Fruit fly (Drosophila melanogaster) whole organism, adult: ENCODE measurements around the gene Rbm13.

Experiments used
- CG11617 ChIP-seq: fragments of 200-800 bp; sonication (Bioruptor generic); optimal IDR thresholded peaks from 2 replicates; lab custom pipeline; 2017; ENCODE audit warnings: mild to moderate bottlenecking, missing biosample characterization, missing genetic modification reagents, missing genetic modification characterization
- CG12768 ChIP-seq: fragments of 200-800 bp; sonication (Bioruptor generic); optimal IDR thresholded peaks from 2 replicates; lab custom pipeline; 2017; ENCODE audit warnings: missing biosample characterization, missing genetic modification characterization, mild to moderate bottlenecking, moderate library complexity, missing genetic modification reagents
- CG14711 ChIP-seq: fragments of 200-800 bp; sonication (Bioruptor generic); optimal IDR thresholded peaks from 2 replicates; lab custom pipeline; 2018; ENCODE audit warnings: missing biosample characterization, mild to moderate bottlenecking, missing genetic modification characterization, moderate library complexity
- CG7045 ChIP-seq: fragments of 200-800 bp; sonication (Bioruptor generic); optimal IDR thresholded peaks from 2 replicates; lab custom pipeline; 2017; ENCODE audit warnings: missing biosample characterization, mild to moderate bottlenecking, missing genetic modification characterization

- TF ChIP-seq CG14711 (tag; lab: Kevin White, UChicago) (no peak), CG7045 (no peak), CG12768 (GFP tag; lab: Kevin White, UChicago) (no peak), CG11617 (GFP tag; lab: Kevin White, UChicago) (no peak)
Measured at dm6 chrX:8887410-8887809, 14.1 kb upstream of the Rbm13 start.
